Comparison of ENCODE assay signal across 2 fruit fly cellular contexts in the genomic region with DNA sequence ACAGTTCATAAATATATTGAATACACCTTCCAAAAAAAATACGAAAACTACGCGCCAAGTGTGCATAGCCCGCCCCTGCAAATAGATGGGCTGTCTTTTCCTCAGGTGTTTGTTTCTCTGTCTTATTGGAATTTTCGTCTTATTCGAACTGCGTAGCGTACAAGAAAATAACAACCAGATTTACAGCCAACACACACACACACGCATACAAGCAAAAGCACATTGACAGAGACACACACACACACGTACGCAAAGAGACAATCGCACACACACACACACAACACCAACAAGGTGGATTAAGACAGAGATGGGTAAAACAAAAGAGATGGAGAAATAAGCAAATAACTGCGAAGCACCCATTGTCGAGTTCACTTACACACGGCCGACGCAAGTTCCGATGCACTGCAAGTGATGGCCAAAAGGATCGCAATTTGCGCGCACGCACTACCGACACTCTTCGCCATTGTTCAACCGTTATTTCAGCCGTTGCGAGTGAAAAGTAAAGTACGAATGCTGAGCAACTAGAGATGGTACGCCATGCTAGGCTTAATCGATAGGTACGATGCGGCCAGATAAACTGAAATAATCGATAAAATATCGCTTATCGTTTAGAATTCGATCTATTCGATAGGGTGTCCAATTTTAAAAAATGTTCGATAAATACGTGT.
A peak's percentile ranks its signal among the peaks of the same experiment; 100 is the strongest.
TF ChIP-seq lines count a peak whose summit lies in the region.

No protein-coding gene starts in this region.

TF ChIP-seq in whole organism, embryonic, 481 proteins besides CTCF, POLR2A, EP300 and RAD21 (continued from another document and continues in another):
- TF ChIP-seq pita (GFP tag; optimal IDR thresholded peaks at IDR 0.05; lab: Kevin White, UChicago) = no peak
- peak; percentile 71 for TF ChIP-seq Med (GFP tag; lab: Kevin White, UChicago)
- TF ChIP-seq CG14014 (GFP tag; IDR thresholded peaks at IDR 0.05; lab: Robert Waterston, UW) = no peak
- no peak for TF ChIP-seq CG17612 (GFP tag; IDR thresholded peaks at IDR 0.05; lab: Robert Waterston, UW)
- no peak for TF ChIP-seq CG11398 (GFP tag; optimal IDR thresholded peaks at IDR 0.05; lab: Kevin White, UChicago)
- TF ChIP-seq NC2α (GFP tag; optimal IDR thresholded peaks at IDR 0.05; lab: Kevin White, UChicago) = no peak
- peak; percentile 57 for TF ChIP-seq CG2116 (GFP tag; optimal IDR thresholded peaks at IDR 0.05; lab: Kevin White, UChicago)
- peak; percentile 89 for TF ChIP-seq mld (GFP tag; IDR thresholded peaks at IDR 0.05; lab: Robert Waterston, UW; ENCODE audit: partially characterized antibody)
- no peak for TF ChIP-seq CG10321 (GFP tag; IDR thresholded peaks at IDR 0.05; lab: Robert Waterston, UW)
- TF ChIP-seq CG16813 (GFP tag; IDR thresholded peaks at IDR 0.05; lab: Robert Waterston, UW; ENCODE audit: partially characterized antibody) = peak; percentile 94
- TF ChIP-seq ab (GFP tag; optimal IDR thresholded peaks at IDR 0.05; lab: Kevin White, UChicago) = no peak
- peak; percentile 17 for TF ChIP-seq HmgZ (tag; optimal IDR thresholded peaks at IDR 0.05; lab: Kevin White, UChicago)
- TF ChIP-seq dm (GFP tag; optimal IDR thresholded peaks at IDR 0.05; lab: Kevin White, UChicago) = no peak
- no peak for TF ChIP-seq CkIIα-i1 (GFP tag; IDR thresholded peaks at IDR 0.05; lab: Robert Waterston, UW)
- TF ChIP-seq sens (GFP tag; lab: Kevin White, UChicago) = peak; percentile 82
- TF ChIP-seq CG7839 (tag; optimal IDR thresholded peaks at IDR 0.05; lab: Kevin White, UChicago) = no peak
- TF ChIP-seq Chrac-16 (GFP tag; optimal IDR thresholded peaks at IDR 0.05; lab: Kevin White, UChicago) = no peak
- TF ChIP-seq CG15479 (GFP tag; optimal IDR thresholded peaks at IDR 0.05; lab: Kevin White, UChicago) = peak; percentile 41
- TF ChIP-seq CG34422 (GFP tag; IDR thresholded peaks at IDR 0.05; lab: Robert Waterston, UW) = peak; percentile 42; the same call in 1 of the 3 replicates
- TF ChIP-seq CG2678 (tag; optimal IDR thresholded peaks at IDR 0.05; lab: Kevin White, UChicago) = peak; percentile 26
- TF ChIP-seq CG2202 (tag; optimal IDR thresholded peaks at IDR 0.05; lab: Kevin White, UChicago) = no peak
- no peak for TF ChIP-seq CG13424 (tag; optimal IDR thresholded peaks at IDR 0.05; lab: Kevin White, UChicago)
- TF ChIP-seq Hmx (GFP tag; optimal IDR thresholded peaks at IDR 0.05; lab: Kevin White, UChicago) = no peak
- TF ChIP-seq Ada2b (GFP tag; IDR thresholded peaks at IDR 0.05; lab: Robert Waterston, UW) = no peak
- peak; percentile 17 for TF ChIP-seq B-H2 (GFP tag; optimal IDR thresholded peaks at IDR 0.05; lab: Kevin White, UChicago)
- peak; percentile 93 for TF ChIP-seq vnd (GFP tag; IDR thresholded peaks at IDR 0.05; lab: Robert Waterston, UW; ENCODE audit: partially characterized antibody)
- no peak for TF ChIP-seq MTF-1 (GFP tag; optimal IDR thresholded peaks at IDR 0.05; lab: Kevin White, UChicago; ENCODE audit: borderline replicate concordance)
- TF ChIP-seq CG12071 (GFP tag; optimal IDR thresholded peaks at IDR 0.05; lab: Kevin White, UChicago) = no peak
- TF ChIP-seq CG1233 (GFP tag; optimal IDR thresholded peaks at IDR 0.05; lab: Kevin White, UChicago) = no peak
- TF ChIP-seq Gsc (GFP tag; IDR thresholded peaks at IDR 0.05; lab: Robert Waterston, UW) = no peak
- peak; percentile 87 for TF ChIP-seq sna (GFP tag; IDR thresholded peaks at IDR 0.05; lab: Robert Waterston, UW; ENCODE audit: partially characterized antibody)
- TF ChIP-seq chif (GFP tag; optimal IDR thresholded peaks at IDR 0.05; lab: Kevin White, UChicago) = no peak
- TF ChIP-seq CG17328 (GFP tag; IDR thresholded peaks at IDR 0.05; lab: Robert Waterston, UW) = no peak
- no peak for TF ChIP-seq CG11695 (GFP tag; IDR thresholded peaks at IDR 0.05; lab: Robert Waterston, UW)
- no peak for TF ChIP-seq CG5953 (GFP tag; IDR thresholded peaks at IDR 0.05; lab: Robert Waterston, UW)
- TF ChIP-seq Meics (GFP tag; optimal IDR thresholded peaks at IDR 0.05; lab: Kevin White, UChicago) = no peak
- TF ChIP-seq pan (optimal IDR thresholded peaks at IDR 0.05; lab: Kevin White, UChicago) = no peak
- TF ChIP-seq pan (GFP tag; optimal IDR thresholded peaks at IDR 0.05 in 1 of 2, IDR thresholded peaks at IDR 0.05 in 1 of 2) = no peak
- no peak for TF ChIP-seq GATAe (GFP tag; conservative IDR thresholded peaks at IDR 0.05; lab: Robert Waterston, UW)
- TF ChIP-seq ro (GFP tag; IDR thresholded peaks at IDR 0.05; lab: Robert Waterston, UW) = no peak
- no peak for TF ChIP-seq Dfd (GFP tag; optimal IDR thresholded peaks at IDR 0.05; lab: Kevin White, UChicago)
- no peak for TF ChIP-seq dmrt99B (tag; optimal IDR thresholded peaks at IDR 0.05; lab: Kevin White, UChicago)
- no peak for TF ChIP-seq sens-2 (GFP tag; IDR thresholded peaks at IDR 0.05; lab: Robert Waterston, UW)
- TF ChIP-seq pfk (GFP tag; optimal IDR thresholded peaks at IDR 0.05; lab: Kevin White, UChicago) = no peak
- TF ChIP-seq Scr (GFP tag; IDR thresholded peaks at IDR 0.05; lab: Robert Waterston, UW; ENCODE audit: partially characterized antibody) = peak; percentile 89
- TF ChIP-seq gsb (GFP tag; IDR thresholded peaks at IDR 0.05; lab: Robert Waterston, UW) = no peak
- TF ChIP-seq CG13894 (tag; optimal IDR thresholded peaks at IDR 0.05; lab: Kevin White, UChicago) = peak; percentile 31
- TF ChIP-seq CG32532 (GFP tag; IDR thresholded peaks at IDR 0.05; lab: Robert Waterston, UW) = no peak
- TF ChIP-seq slbo (GFP tag; IDR thresholded peaks at IDR 0.05; lab: Robert Waterston, UW) = no peak
- peak; percentile 68 for TF ChIP-seq CG13624 (GFP tag; optimal IDR thresholded peaks at IDR 0.05; lab: Kevin White, UChicago)
- peak; percentile 91 for TF ChIP-seq hbn (GFP tag; IDR thresholded peaks at IDR 0.05; lab: Robert Waterston, UW; ENCODE audit: partially characterized antibody)
- TF ChIP-seq Dbx (GFP tag; IDR thresholded peaks at IDR 0.05; lab: Robert Waterston, UW) = 0 out of 3 replicates have a peak, but pooled peaks have one; percentile 52
- TF ChIP-seq CG4404 (GFP tag; IDR thresholded peaks at IDR 0.05; lab: Robert Waterston, UW) = no peak
- TF ChIP-seq CG9876 (GFP tag; optimal IDR thresholded peaks at IDR 0.05; lab: Kevin White, UChicago) = no peak
- TF ChIP-seq Ssrp (tag; optimal IDR thresholded peaks at IDR 0.05; lab: Kevin White, UChicago) = no peak
- TF ChIP-seq odd (GFP tag; optimal IDR thresholded peaks at IDR 0.05; lab: Kevin White, UChicago) = no peak
- TF ChIP-seq Nf-YA (GFP tag; IDR thresholded peaks at IDR 0.05; lab: Robert Waterston, UW) = no peak
- TF ChIP-seq Six4 (GFP tag; optimal IDR thresholded peaks at IDR 0.05; lab: Kevin White, UChicago) = no peak
- no peak for TF ChIP-seq CG1602 (GFP tag; optimal IDR thresholded peaks at IDR 0.05; lab: Kevin White, UChicago)
- TF ChIP-seq B-H1 (GFP tag; IDR thresholded peaks at IDR 0.05; lab: Robert Waterston, UW) = no peak
- TF ChIP-seq Hand (GFP tag; optimal IDR thresholded peaks at IDR 0.05; lab: Kevin White, UChicago) = no peak
- no peak for TF ChIP-seq ham (GFP tag; IDR thresholded peaks at IDR 0.05; lab: Robert Waterston, UW)
- TF ChIP-seq CG6791 (GFP tag; IDR thresholded peaks at IDR 0.05; lab: Robert Waterston, UW; ENCODE audit: partially characterized antibody) = peak; percentile 96
- peak; percentile 33 for TF ChIP-seq CG15601 (tag; optimal IDR thresholded peaks at IDR 0.05; lab: Kevin White, UChicago)

TF ChIP-seq in whole organism, prepupa, 60 proteins besides CTCF, POLR2A, EP300 and RAD21 (continued from another document):
- TF ChIP-seq Ets21C (GFP tag; optimal IDR thresholded peaks at IDR 0.05; lab: Kevin White, UChicago) (no peak), CG3919 (GFP tag; optimal IDR thresholded peaks at IDR 0.05; lab: Kevin White, UChicago) (peak; percentile 23), Eip78C (GFP tag; lab: Kevin White, UChicago) (peak; percentile 89), dac (GFP tag; optimal IDR thresholded peaks at IDR 0.05; lab: Kevin White, UChicago) (no peak), CG16779 (tag; optimal IDR thresholded peaks at IDR 0.05; lab: Kevin White, UChicago) (no peak), fd85E (GFP tag; optimal IDR thresholded peaks at IDR 0.05; lab: Kevin White, UChicago) (no peak), ss (GFP tag; optimal IDR thresholded peaks at IDR 0.05; lab: Kevin White, UChicago) (peak; percentile 58 to 63), CG6792 (GFP tag; optimal IDR thresholded peaks at IDR 0.05; lab: Kevin White, UChicago) (no peak), Eip75B (GFP tag; optimal IDR thresholded peaks at IDR 0.05; lab: Kevin White, UChicago) (peak; percentile 25)
